Worm (Caenorhabditis elegans) whole organism, midembryonic: ENCODE measurements around the gene T07G12.3.

Experiments used
- T22C8.4 ChIP-seq: fragments of 200-800 bp; sonication (Bioruptor generic); IDR thresholded peaks from 2 replicates; pipeline ENCODE4 v1.3.6; 2022; ENCODE audit warnings: missing genetic modification characterization, missing compliant biosample characterization
- cog-1 ChIP-seq: sonication (generic microtip); optimal IDR thresholded peaks from 2 replicates; lab custom pipeline; 2016; ENCODE audit warnings: missing genetic modification characterization, missing compliant biosample characterization
- flt-1 ChIP-seq: fragments of 200-800 bp; sonication (Bioruptor generic); IDR thresholded peaks from 2 replicates; pipeline ENCODE4 v1.3.6; 2022; ENCODE audit warnings: missing genetic modification characterization, missing compliant biosample characterization
- klf-2 ChIP-seq: fragments of 200-800 bp; sonication (Bioruptor generic); conservative IDR thresholded peaks from 2 replicates; pipeline ENCODE4 v1.3.6; 2022; ENCODE audit warnings: missing genetic modification reagents, missing genetic modification characterization, missing compliant biosample characterization
- med-1 ChIP-seq: sonication (generic microtip); optimal IDR thresholded peaks from 2 replicates; lab custom pipeline; 2017; ENCODE audit warnings: missing genetic modification characterization, mild to moderate bottlenecking, missing compliant biosample characterization, antibody characterized with exemption, missing genetic modification reagents; ENCODE audit not compliant: insufficient read depth
- ref-1 ChIP-seq: fragments of 200-800 bp; sonication (Bioruptor generic); conservative IDR thresholded peaks from 2 replicates; pipeline ENCODE4 v1.3.6; 2022; ENCODE audit warnings: missing genetic modification reagents, missing genetic modification characterization, missing compliant biosample characterization
- tab-1 ChIP-seq: fragments of 200-800 bp; sonication (Bioruptor generic); IDR thresholded peaks from 2 replicates; pipeline ENCODE4 v1.3.6; 2022; ENCODE audit warnings: missing genetic modification characterization, missing compliant biosample characterization
- ztf-23 ChIP-seq: fragments of 200-800 bp; sonication (Bioruptor generic); IDR thresholded peaks from 2 replicates; pipeline ENCODE4 v1.3.6; 2022; ENCODE audit warnings: missing genetic modification reagents, missing genetic modification characterization, missing compliant biosample characterization
- ztf-29 ChIP-seq: fragments of 200-800 bp; sonication (Bioruptor generic); IDR thresholded peaks from 2 replicates; pipeline ENCODE4 v1.3.6; 2022; ENCODE audit warnings: missing genetic modification reagents, missing genetic modification characterization, missing compliant biosample characterization

T07G12.3 gene

DNA sequence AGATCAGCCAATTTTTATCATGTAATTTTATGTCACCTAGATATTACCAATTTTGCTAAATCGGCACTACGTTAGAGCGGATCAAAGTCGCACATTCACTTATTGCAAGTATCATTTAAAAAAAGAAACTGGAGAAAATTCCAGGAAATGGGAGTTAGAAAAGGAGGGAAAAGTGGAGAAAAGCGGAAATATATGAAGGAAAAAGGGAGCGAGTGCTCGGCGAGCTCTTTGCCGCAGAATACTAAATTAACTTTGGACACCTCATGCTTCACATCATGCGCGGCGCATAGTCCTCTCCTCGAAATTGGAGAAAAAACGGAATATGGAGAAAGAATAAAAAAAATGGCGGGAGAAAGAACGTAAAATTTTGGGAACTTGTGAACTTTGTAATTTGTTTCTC is 26.2 kb upstream of the T07G12.3 start:
- TF ChIP-seq flt-1 (GFP tag; lab: Robert Waterston, UW): no peak
- no peak for TF ChIP-seq klf-2
- TF ChIP-seq ztf-29 (GFP tag; lab: Robert Waterston, UW): no peak
- TF ChIP-seq T22C8.4 (GFP tag; lab: Robert Waterston, UW): no peak
- no peak for TF ChIP-seq ref-1 (GFP tag; lab: Robert Waterston, UW)
- no peak for TF ChIP-seq ztf-23 (GFP tag; lab: Robert Waterston, UW)
- TF ChIP-seq tab-1 (GFP tag; lab: Robert Waterston, UW): no peak
- no peak for TF ChIP-seq cog-1 (tag; lab: Kevin White, UChicago)
- TF ChIP-seq med-1 (GFP tag; lab: Kevin White, UChicago): no peak

DNA sequence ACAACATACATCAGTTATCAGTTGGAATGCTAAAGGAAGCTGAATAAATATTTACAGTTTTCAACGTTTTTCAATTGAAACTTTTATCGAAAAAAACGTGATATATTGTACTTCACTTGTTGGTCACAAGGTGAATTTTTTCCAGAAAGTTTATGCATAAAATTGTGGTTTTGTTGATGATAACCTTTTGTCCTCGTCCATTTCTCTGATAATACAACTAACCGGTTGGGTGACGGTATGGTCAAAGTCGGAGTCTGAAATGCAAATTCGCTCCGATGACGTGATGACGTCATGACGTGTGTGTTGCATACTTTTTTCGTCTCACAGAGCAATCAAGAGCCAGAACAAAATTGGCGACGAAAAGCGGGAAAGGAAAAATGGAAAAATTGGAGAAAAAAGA is 22.3 kb upstream of the T07G12.3 start:
- no peak for TF ChIP-seq ztf-23 (GFP tag; lab: Robert Waterston, UW)
- no peak for TF ChIP-seq klf-2
- TF ChIP-seq flt-1 (GFP tag; lab: Robert Waterston, UW): no peak
- TF ChIP-seq med-1 (GFP tag; lab: Kevin White, UChicago): no peak
- TF ChIP-seq cog-1 (tag; lab: Kevin White, UChicago): no peak
- TF ChIP-seq ztf-29 (GFP tag; lab: Robert Waterston, UW): no peak
- TF ChIP-seq T22C8.4 (GFP tag; lab: Robert Waterston, UW): no peak
- no peak for TF ChIP-seq ref-1 (GFP tag; lab: Robert Waterston, UW)
- no peak for TF ChIP-seq tab-1 (GFP tag; lab: Robert Waterston, UW)

DNA sequence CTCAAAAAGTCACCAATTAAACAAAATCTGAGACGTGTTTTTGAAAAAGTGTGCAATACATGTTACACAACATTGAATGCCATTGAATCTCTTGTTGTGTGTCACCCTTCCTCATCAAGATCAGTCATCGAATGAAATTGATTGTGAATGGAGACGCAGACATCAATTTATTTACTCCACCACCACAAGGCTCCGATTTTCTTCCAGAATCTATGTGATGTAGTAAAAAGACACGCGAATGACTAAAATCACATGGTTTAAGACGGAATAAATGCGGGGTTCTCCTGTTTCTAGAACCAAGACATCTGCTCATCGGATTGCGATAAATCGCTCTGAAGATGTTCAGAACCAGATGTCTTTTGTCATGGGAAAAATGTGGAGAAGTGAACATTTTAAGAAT is 21.0 kb upstream of the T07G12.3 start:
- TF ChIP-seq klf-2 (no peak), ref-1 (GFP tag; lab: Robert Waterston, UW) (no peak), ztf-23 (GFP tag; lab: Robert Waterston, UW) (no peak), tab-1 (GFP tag; lab: Robert Waterston, UW) (no peak), ztf-29 (GFP tag; lab: Robert Waterston, UW) (no peak), cog-1 (tag; lab: Kevin White, UChicago) (no peak), T22C8.4 (GFP tag; lab: Robert Waterston, UW) (no peak), med-1 (GFP tag; lab: Kevin White, UChicago) (no peak), flt-1 (GFP tag; lab: Robert Waterston, UW) (no peak)

DNA sequence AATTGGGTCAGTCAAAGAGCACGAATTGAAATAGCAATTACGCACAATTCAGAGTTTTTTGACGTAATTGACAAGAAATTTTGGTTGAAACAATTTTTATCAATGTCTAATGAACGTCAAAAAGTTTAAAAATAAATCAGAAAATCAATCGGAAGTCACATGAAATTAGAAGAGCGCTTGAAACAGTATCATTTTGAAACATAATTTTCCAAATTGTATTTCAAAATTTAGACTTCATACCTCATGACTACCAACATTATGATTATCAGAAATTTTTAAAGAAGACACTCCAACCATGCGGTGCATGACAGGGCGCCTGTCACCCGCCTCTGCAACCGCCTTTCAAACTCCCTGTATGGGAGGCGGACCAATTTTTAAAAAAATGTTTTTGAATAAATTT is 20.5 kb upstream of the T07G12.3 start:
- TF ChIP-seq klf-2 (no peak), ztf-29 (GFP tag; lab: Robert Waterston, UW) (no peak)

DNA sequence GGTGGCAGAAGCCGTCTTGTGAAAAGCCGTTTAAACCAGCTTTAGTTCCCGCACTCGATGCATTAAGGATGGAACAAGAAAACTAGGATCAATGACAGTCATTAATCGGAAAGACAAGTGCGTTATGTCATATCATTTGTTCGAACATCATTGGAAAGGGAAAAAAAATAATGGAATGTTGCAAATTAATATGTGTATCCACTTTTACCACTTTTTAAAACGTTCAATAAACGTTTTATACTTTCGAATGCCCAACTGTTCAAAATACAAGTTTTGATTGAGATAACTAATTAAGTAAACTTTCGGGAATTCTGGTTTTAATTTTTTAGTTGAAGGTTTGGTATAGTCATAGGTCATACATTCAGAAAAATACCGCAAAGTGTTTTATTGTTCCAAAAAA is 18.6 kb upstream of the T07G12.3 start, which contains the start of gene C02F4.4:
Gene C02F4.4, minus strand, starts transcription at position 101 of the 400 bp plus-strand sequence.
- TF ChIP-seq flt-1 (GFP tag; lab: Robert Waterston, UW): no peak
- TF ChIP-seq ztf-29 (GFP tag; lab: Robert Waterston, UW): no peak

DNA sequence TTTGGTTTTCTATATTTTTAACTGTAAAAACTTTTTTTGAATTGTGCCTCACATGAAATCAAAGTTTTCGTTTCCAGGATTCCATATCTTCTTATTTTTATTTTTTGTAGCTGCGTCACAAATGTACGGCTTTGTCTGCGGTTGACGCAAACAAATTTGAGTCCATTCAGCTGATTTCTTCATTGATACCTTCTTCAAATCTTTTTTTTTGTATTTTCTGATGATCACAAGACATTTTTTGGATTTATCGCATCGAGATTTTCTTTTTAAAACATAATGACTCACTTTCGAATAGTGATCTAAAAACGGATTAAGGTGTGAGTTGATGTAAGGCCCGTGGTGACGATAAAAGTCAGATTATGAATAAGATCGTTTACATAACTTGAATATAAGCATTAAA is 15.1 kb upstream of the T07G12.3 start:
- TF ChIP-seq cog-1 (tag; lab: Kevin White, UChicago) (no peak), T22C8.4 (GFP tag; lab: Robert Waterston, UW) (no peak), ztf-23 (GFP tag; lab: Robert Waterston, UW) (no peak), tab-1 (GFP tag; lab: Robert Waterston, UW) (no peak), flt-1 (GFP tag; lab: Robert Waterston, UW) (no peak), med-1 (GFP tag; lab: Kevin White, UChicago) (no peak), ref-1 (GFP tag; lab: Robert Waterston, UW) (no peak), ztf-29 (GFP tag; lab: Robert Waterston, UW) (no peak), klf-2 (no peak)

DNA sequence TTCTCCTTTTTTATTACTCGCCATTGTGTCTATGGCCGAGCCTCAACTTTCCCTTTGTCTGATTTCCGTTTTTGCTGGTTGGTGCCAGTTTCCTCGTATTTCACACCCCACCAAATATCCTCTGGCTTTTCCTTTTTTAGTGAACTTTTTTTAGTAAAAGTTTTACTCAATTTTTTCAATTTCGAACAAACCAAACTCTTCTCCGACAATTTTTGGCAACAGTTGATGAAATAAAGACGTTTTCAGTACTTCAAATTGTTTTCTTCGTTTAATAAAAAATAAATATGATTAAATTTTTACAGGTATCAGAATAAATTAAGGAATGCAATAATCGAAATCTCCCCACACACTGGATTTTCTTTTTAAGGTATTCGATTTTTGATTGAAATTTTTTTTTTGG is 12.6 kb upstream of the T07G12.3 start, which contains the start of gene cal-4:
Gene cal-4, plus strand, starts transcription at position 301 of the 400 bp plus-strand sequence.
- TF ChIP-seq ztf-23 (GFP tag; lab: Robert Waterston, UW): no peak

DNA sequence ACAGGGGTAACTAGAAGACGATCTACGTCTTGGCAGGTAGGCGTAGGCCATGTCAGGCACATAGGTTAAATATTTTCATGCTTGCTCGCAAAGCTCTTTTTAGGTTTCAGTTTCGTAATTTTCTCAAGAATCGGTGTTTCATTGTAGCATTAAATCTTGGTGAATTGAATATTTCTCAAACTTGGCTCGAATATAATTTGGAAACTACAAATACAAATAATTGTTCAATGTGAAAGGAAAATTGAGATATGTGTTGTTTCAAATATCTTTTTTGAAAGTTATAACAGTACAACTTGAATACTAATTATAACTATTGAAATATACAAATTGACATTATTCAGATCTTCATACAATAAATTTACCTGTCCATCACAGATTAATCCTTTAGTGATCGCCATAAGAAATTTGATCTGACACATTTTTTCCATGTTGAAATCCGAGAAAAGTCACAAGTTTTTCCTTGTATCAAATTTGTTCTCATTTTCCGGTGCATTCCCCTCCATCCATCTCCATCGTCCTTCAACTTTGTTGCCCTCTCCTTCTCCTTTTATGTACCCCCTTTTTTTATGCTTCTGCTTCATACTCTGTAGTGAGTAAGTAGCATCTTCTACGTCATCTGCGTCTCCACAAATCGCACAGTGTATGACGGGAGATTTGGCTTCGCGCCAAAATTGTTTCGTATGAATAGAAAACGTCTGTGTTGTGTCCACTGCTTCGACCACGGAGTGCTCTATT is 9.5 kb upstream of the T07G12.3 start, which contains the start of gene C02F4.5:
Gene C02F4.5, minus strand, starts transcription at position 51 of the 735 bp plus-strand sequence.
- no peak for TF ChIP-seq tab-1 (GFP tag; lab: Robert Waterston, UW)
- TF ChIP-seq klf-2: no peak
- no peak for TF ChIP-seq ztf-29 (GFP tag; lab: Robert Waterston, UW)
- no peak for TF ChIP-seq cog-1 (tag; lab: Kevin White, UChicago)
- TF ChIP-seq ref-1 (GFP tag; lab: Robert Waterston, UW): no peak
- no peak for TF ChIP-seq med-1 (GFP tag; lab: Kevin White, UChicago)
- TF ChIP-seq ztf-23 (GFP tag; lab: Robert Waterston, UW): no peak
- no peak for TF ChIP-seq flt-1 (GFP tag; lab: Robert Waterston, UW)
- no peak for TF ChIP-seq T22C8.4 (GFP tag; lab: Robert Waterston, UW)

DNA sequence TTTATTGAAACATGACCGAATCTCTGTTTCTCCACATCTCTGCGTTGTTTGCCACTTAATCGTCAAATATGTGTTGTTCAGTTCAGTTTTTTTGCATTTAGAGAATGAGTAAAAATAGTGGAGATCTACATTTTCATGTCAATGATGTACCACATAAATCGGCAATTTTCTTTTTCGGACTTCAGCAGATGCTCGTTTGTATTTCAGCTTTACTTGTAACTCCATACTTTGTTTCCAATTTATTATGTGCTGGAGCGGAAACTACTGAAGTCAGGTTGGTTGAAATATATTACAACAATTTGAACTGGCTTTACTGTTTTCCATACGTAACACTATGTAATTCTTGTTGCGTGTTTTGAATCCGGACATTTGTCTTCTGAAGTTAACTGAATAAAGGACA is 3.1 kb upstream of the T07G12.3 start, which contains the start of gene T07G12.2:
Gene T07G12.2, plus strand, starts transcription at position 62 of the 400 bp plus-strand sequence.
- TF ChIP-seq flt-1 (GFP tag; lab: Robert Waterston, UW) (no peak), tab-1 (GFP tag; lab: Robert Waterston, UW) (no peak), ztf-23 (GFP tag; lab: Robert Waterston, UW) (no peak), T22C8.4 (GFP tag; lab: Robert Waterston, UW) (no peak), cog-1 (tag; lab: Kevin White, UChicago) (no peak), ztf-29 (GFP tag; lab: Robert Waterston, UW) (no peak), klf-2 (no peak)

DNA sequence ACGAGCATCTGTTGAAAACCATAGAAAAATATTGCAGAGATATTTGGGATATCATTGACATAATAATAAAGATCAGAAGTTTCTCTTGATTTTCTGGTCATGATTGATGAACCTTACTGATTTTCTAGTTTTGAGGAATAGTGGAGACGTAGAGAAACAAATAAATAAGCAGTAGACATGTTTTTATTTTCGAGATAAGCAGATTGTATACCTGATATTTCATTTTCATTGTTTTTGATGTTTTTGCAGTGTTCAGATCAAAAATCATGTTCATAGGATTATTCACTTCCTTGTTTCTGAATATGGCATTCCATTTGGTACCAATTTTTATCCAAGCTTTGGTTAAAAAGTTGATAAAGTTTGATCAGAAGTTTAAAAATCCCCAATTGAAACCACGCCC is 4.8 kb downstream of the T07G12.3 start, which contains the start of gene T07G12.4:
Gene T07G12.4, minus strand, starts transcription at position 101 of the 400 bp plus-strand sequence.
- TF ChIP-seq ztf-23 (GFP tag; lab: Robert Waterston, UW) (no peak), ztf-29 (GFP tag; lab: Robert Waterston, UW) (no peak), klf-2 (no peak), T22C8.4 (GFP tag; lab: Robert Waterston, UW) (no peak), med-1 (GFP tag; lab: Kevin White, UChicago) (no peak), cog-1 (tag; lab: Kevin White, UChicago) (no peak), ref-1 (GFP tag; lab: Robert Waterston, UW) (no peak), tab-1 (GFP tag; lab: Robert Waterston, UW) (no peak), flt-1 (GFP tag; lab: Robert Waterston, UW) (no peak)
